Fruit fly (Drosophila melanogaster) whole organism, embryonic: ENCODE results near the gene CG11893.

Experiments
- CG13424 ChIP-seq: fragments of 200-800 bp; sonication (Bioruptor generic); optimal IDR thresholded peaks from 2 replicates; lab custom pipeline; 2019; ENCODE audit warnings: missing biosample characterization, mild to moderate bottlenecking, missing genetic modification characterization, moderate library complexity
- CG1602 ChIP-seq: fragments of 200-800 bp; sonication (Bioruptor generic); optimal IDR thresholded peaks from 3 replicates; lab custom pipeline; 2016; ENCODE audit warnings: missing biosample characterization, missing genetic modification characterization
- CG17328 ChIP-seq: fragments of 200-800 bp; sonication (Bioruptor generic); IDR thresholded peaks from 2 replicates; pipeline ENCODE4 v1.3.6; 2022; ENCODE audit warnings: missing biosample characterization, missing genetic modification characterization
- CG17359 ChIP-seq: fragments of 200-800 bp; sonication (Bioruptor generic); optimal IDR thresholded peaks from 3 replicates; lab custom pipeline; 2018; ENCODE audit warnings: missing biosample characterization, mild to moderate bottlenecking, missing genetic modification characterization, moderate library complexity
- CG9727 ChIP-seq: fragments of 200-800 bp; sonication (Bioruptor generic); optimal IDR thresholded peaks from 3 replicates; lab custom pipeline; 2017; ENCODE audit warnings: missing biosample characterization, mild to moderate bottlenecking, missing genetic modification characterization
- Hand ChIP-seq: fragments of 200-800 bp; sonication (Bioruptor generic); optimal IDR thresholded peaks from 2 replicates; lab custom pipeline; 2017; ENCODE audit warnings: mild to moderate bottlenecking, missing biosample characterization, missing genetic modification reagents, missing genetic modification characterization
- aop ChIP-seq: fragments of 200-800 bp; sonication (Bioruptor generic); IDR thresholded peaks from 2 replicates; pipeline ENCODE4 v1.3.6; 2022; ENCODE audit warnings: missing biosample characterization, missing genetic modification characterization
- fd64A ChIP-seq: fragments of 200-800 bp; sonication (Bioruptor generic); optimal IDR thresholded peaks from 3 replicates; lab custom pipeline; 2018; ENCODE audit warnings: missing biosample characterization, mild to moderate bottlenecking, missing genetic modification characterization
- vvl ChIP-seq: fragments of 200-800 bp; sonication (Bioruptor generic); IDR thresholded peaks from 2 replicates; pipeline ENCODE4 v1.3.6; 2022; ENCODE audit warnings: missing biosample characterization, missing genetic modification characterization
- wor ChIP-seq: fragments of 200-800 bp; sonication (Bioruptor generic); IDR thresholded peaks from 2 replicates; pipeline ENCODE4 v1.3.6; 2022; ENCODE audit warnings: missing biosample characterization, missing genetic modification characterization

dm6 chr3R:25285173-25285572, 4.5 kb upstream of the CG11893 start, which contains the start of gene CG31104:
- TF ChIP-seq CG13424 (no peak), CG1602 (GFP tag; lab: Kevin White, UChicago) (no peak), Hand (GFP tag; lab: Kevin White, UChicago) (no peak), fd64A (GFP tag; lab: Kevin White, UChicago) (no peak), CG17328 (no peak), wor (GFP tag; lab: Robert Waterston, UW) (no peak), vvl (no peak), CG9727 (GFP tag; lab: Kevin White, UChicago) (no peak), CG17359 (no peak), aop (GFP tag; lab: Robert Waterston, UW) (no peak)
